Worm (Caenorhabditis elegans) whole organism, midembryonic: Measurements from ENCODE around the gene cutl-2.

Experiments
- T22C8.4 ChIP-seq: fragments of 200-800 bp; sonication (Bioruptor generic); IDR thresholded peaks from 2 replicates; pipeline ENCODE4 v1.3.6; 2022; ENCODE audit warnings: missing genetic modification characterization, missing compliant biosample characterization
- cog-1 ChIP-seq: sonication (generic microtip); optimal IDR thresholded peaks from 2 replicates; lab custom pipeline; 2016; ENCODE audit warnings: missing genetic modification characterization, missing compliant biosample characterization
- flt-1 ChIP-seq: fragments of 200-800 bp; sonication (Bioruptor generic); IDR thresholded peaks from 2 replicates; pipeline ENCODE4 v1.3.6; 2022; ENCODE audit warnings: missing genetic modification characterization, missing compliant biosample characterization
- klf-2 ChIP-seq: fragments of 200-800 bp; sonication (Bioruptor generic); conservative IDR thresholded peaks from 2 replicates; pipeline ENCODE4 v1.3.6; 2022; ENCODE audit warnings: missing genetic modification reagents, missing genetic modification characterization, missing compliant biosample characterization
- med-1 ChIP-seq: sonication (generic microtip); optimal IDR thresholded peaks from 2 replicates; lab custom pipeline; 2017; ENCODE audit warnings: missing genetic modification characterization, mild to moderate bottlenecking, missing compliant biosample characterization, antibody characterized with exemption, missing genetic modification reagents; ENCODE audit not compliant: insufficient read depth
- ref-1 ChIP-seq: fragments of 200-800 bp; sonication (Bioruptor generic); conservative IDR thresholded peaks from 2 replicates; pipeline ENCODE4 v1.3.6; 2022; ENCODE audit warnings: missing genetic modification reagents, missing genetic modification characterization, missing compliant biosample characterization
- tab-1 ChIP-seq: fragments of 200-800 bp; sonication (Bioruptor generic); IDR thresholded peaks from 2 replicates; pipeline ENCODE4 v1.3.6; 2022; ENCODE audit warnings: missing genetic modification characterization, missing compliant biosample characterization
- ztf-23 ChIP-seq: fragments of 200-800 bp; sonication (Bioruptor generic); IDR thresholded peaks from 2 replicates; pipeline ENCODE4 v1.3.6; 2022; ENCODE audit warnings: missing genetic modification reagents, missing genetic modification characterization, missing compliant biosample characterization
- ztf-29 ChIP-seq: fragments of 200-800 bp; sonication (Bioruptor generic); IDR thresholded peaks from 2 replicates; pipeline ENCODE4 v1.3.6; 2022; ENCODE audit warnings: missing genetic modification reagents, missing genetic modification characterization, missing compliant biosample characterization

cutl-2 gene

ce11 chrII:9677470-9677869 lies 47.0 kb downstream of the cutl-2 start:
- no peak for TF ChIP-seq flt-1 (GFP tag; lab: Robert Waterston, UW)

ce11 chrII:9674678-9675077 lies 49.8 kb downstream of the cutl-2 start, which contains the start of gene arc-1:
TSS of gene arc-1 (plus strand) at chrII:9674978.
- no peak for TF ChIP-seq flt-1 (GFP tag; lab: Robert Waterston, UW)
- TF ChIP-seq cog-1 (tag; lab: Kevin White, UChicago) = no peak
- TF ChIP-seq med-1 (GFP tag; lab: Kevin White, UChicago) = no peak
- no peak for TF ChIP-seq ref-1 (GFP tag; lab: Robert Waterston, UW)
- no peak for TF ChIP-seq klf-2 (GFP tag; lab: Robert Waterston, UW)
- TF ChIP-seq ztf-29 (GFP tag; lab: Robert Waterston, UW) = no peak
- no peak for TF ChIP-seq tab-1 (GFP tag; lab: Robert Waterston, UW)
- no peak for TF ChIP-seq T22C8.4 (GFP tag; lab: Robert Waterston, UW)
- no peak for TF ChIP-seq ztf-23 (GFP tag; lab: Robert Waterston, UW)
